Worm (Caenorhabditis elegans): Measurements from ENCODE around the gene srx-77.

srx-77 gene

DNA sequence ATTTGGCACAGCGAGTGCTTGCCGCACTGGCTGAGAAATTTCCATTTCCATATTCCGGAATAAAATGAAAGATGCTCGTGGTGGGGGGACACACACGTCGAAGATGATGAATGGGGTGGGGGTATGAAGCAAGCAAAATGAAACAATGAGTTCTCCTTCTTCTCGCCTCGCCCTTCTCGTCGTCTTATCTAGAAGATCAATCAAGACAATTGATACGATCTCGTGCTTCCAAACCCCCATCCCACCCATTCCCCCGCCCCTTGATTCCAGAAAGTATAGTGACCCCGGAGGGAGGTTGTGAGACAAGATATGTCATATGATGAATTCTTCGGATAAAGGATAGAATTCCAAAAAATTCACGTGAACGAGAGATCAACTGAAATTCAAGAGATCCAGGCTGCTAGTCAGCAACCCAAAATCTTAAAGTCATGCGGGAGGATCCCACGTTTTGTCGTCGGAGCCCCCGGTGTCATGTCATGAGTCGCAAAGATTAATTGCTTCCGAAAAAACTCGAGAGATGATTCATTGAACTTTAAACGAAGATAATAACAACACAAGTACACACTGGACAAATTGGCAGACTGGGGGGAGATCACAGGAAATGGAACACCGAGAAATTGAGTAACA is 26.0 kb upstream of the srx-77 start:
- no peak for TF ChIP-seq elt-2 (tag; optimal IDR thresholded peaks at IDR 0.05)
- no peak for TF ChIP-seq daf-12 (tag; optimal IDR thresholded peaks at IDR 0.05)
- TF ChIP-seq nhr-12 (tag; optimal IDR thresholded peaks at IDR 0.05): no peak
- TF ChIP-seq hmg-11 (tag; optimal IDR thresholded peaks at IDR 0.05): no peak
- no peak for TF ChIP-seq fkh-10 (GFP tag; optimal IDR thresholded peaks at IDR 0.05)
- TF ChIP-seq nhr-77 (tag; optimal IDR thresholded peaks at IDR 0.05): no peak
- peak; percentile 80 for TF ChIP-seq elt-1 (tag; optimal IDR thresholded peaks at IDR 0.05)
- no peak for TF ChIP-seq unc-62 (GFP tag; optimal IDR thresholded peaks at IDR 0.05)
- TF ChIP-seq nhr-11 (tag; optimal IDR thresholded peaks at IDR 0.05): peak; percentile 68
- TF ChIP-seq ztf-4 (tag; optimal IDR thresholded peaks at IDR 0.05): no peak
- no peak for TF ChIP-seq nhr-25 (tag; optimal IDR thresholded peaks at IDR 0.05)
- peak; percentile 41 for TF ChIP-seq lin-39 (tag; optimal IDR thresholded peaks at IDR 0.05)
- TF ChIP-seq nfya-1 (tag; optimal IDR thresholded peaks at IDR 0.05; ENCODE audit: insufficient read depth): no peak
- no peak for TF ChIP-seq nhr-237 (tag; optimal IDR thresholded peaks at IDR 0.05)
- TF ChIP-seq nhr-76 (tag; optimal IDR thresholded peaks at IDR 0.05): no peak

DNA sequence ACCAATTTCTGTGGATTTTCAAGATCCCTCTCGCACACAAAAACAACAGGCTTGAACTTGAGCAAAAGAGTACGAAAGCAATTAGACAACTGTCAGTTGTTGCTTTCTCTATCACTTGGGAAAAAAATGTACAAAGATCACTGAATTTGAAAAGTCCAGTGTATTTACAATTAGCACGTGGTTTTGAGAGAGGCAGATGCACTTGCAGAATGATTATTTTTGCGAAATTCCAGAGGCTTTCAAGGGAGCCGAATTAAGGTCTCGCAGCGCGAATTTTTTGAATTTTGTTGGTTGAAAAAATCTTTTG is 24.7 kb upstream of the srx-77 start:
- TF ChIP-seq ceh-16 (tag; optimal IDR thresholded peaks at IDR 0.05) (no peak), unc-62 (GFP tag; optimal IDR thresholded peaks at IDR 0.05) (no peak), pha-4 (tag; optimal IDR thresholded peaks at IDR 0.05) (no peak), nhr-25 (tag; optimal IDR thresholded peaks at IDR 0.05) (no peak), daf-12 (tag; optimal IDR thresholded peaks at IDR 0.05) (no peak), egl-5 (tag; optimal IDR thresholded peaks at IDR 0.05) (peak; percentile 7), nhr-67 (tag; optimal IDR thresholded peaks at IDR 0.05) (no peak), ama-1 (optimal IDR thresholded peaks at IDR 0.05) (no peak), ceh-9 (tag; optimal IDR thresholded peaks at IDR 0.05) (no peak), eor-1 (tag; optimal IDR thresholded peaks at IDR 0.05) (no peak), lin-39 (tag; optimal IDR thresholded peaks at IDR 0.05) (peak; percentile 7), sea-2 (GFP tag; optimal IDR thresholded peaks at IDR 0.05) (no peak), elt-1 (tag; optimal IDR thresholded peaks at IDR 0.05) (no peak), nhr-11 (tag; optimal IDR thresholded peaks at IDR 0.05) (peak; percentile 32), unc-39 (tag; optimal IDR thresholded peaks at IDR 0.05) (no peak), lin-15B (tag; optimal IDR thresholded peaks at IDR 0.05) (no peak), nfya-1 (tag; optimal IDR thresholded peaks at IDR 0.05; ENCODE audit: insufficient read depth) (peak; percentile 39), snpc-4 (tag; optimal IDR thresholded peaks at IDR 0.05) (no peak)

DNA sequence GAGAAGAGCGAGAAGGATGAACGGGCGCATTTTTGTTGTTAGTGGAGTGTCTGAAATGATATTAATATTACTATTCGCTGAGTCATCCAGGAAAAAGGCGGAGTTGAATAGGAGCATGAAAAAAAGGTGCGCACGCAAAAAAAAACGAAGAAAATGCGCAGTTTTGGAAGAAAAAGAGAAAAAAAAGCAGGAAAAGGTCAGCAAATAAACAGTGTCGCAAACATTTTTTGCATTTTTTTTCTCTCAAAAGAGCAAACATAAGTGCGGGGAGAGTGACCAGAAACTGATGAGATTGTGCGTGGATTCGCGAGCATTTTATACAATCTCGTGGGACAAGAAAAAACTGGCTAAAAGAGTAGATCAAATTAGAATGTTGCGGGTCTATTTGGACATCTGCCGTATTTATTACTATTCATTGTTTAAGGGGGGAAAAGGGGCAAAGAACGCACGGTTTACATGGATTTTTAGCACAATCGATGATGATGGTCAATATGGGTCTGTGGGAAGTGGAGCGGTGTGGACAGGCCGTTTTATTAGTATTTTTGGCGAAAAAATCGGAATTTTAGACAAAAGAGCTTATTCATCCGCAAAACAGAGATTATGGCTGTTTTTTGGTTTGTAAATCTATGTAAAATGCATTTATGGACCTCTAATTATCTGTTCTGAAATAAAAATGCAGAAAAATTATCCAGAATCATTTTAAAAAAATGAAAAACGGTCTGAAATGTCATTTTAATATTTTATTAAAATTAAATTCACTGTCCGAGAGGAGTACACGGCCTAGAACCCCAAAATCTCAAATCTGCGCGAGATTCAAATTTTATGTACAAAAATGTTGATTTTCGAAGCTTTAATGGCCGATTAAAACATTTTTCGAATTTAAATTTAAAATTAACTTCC is 24.1 kb upstream of the srx-77 start, which contains the start of gene cpg-8:
TSS of gene cpg-8 (minus strand) at position 51 of the 900 bp plus-strand sequence.
- TF ChIP-seq lin-39 (tag; optimal IDR thresholded peaks at IDR 0.05) (no peak), egl-27 (tag; optimal IDR thresholded peaks at IDR 0.05) (no peak), daf-12 (tag; optimal IDR thresholded peaks at IDR 0.05) (no peak), fos-1 (tag; optimal IDR thresholded peaks at IDR 0.05) (no peak), nhr-12 (tag; optimal IDR thresholded peaks at IDR 0.05) (no peak), unc-62 (GFP tag; optimal IDR thresholded peaks at IDR 0.05) (no peak), lin-15B (tag; optimal IDR thresholded peaks at IDR 0.05) (no peak), egl-5 (tag; optimal IDR thresholded peaks at IDR 0.05) (no peak), jun-1 (tag; optimal IDR thresholded peaks at IDR 0.05) (no peak), nhr-237 (tag; optimal IDR thresholded peaks at IDR 0.05) (no peak), nhr-43 (tag; optimal IDR thresholded peaks at IDR 0.05; ENCODE audit: poor library complexity, severe bottlenecking) (no peak), nhr-76 (tag; optimal IDR thresholded peaks at IDR 0.05) (no peak), skn-1 (tag; optimal IDR thresholded peaks at IDR 0.05) (no peak), fkh-10 (GFP tag; optimal IDR thresholded peaks at IDR 0.05) (no peak)

DNA sequence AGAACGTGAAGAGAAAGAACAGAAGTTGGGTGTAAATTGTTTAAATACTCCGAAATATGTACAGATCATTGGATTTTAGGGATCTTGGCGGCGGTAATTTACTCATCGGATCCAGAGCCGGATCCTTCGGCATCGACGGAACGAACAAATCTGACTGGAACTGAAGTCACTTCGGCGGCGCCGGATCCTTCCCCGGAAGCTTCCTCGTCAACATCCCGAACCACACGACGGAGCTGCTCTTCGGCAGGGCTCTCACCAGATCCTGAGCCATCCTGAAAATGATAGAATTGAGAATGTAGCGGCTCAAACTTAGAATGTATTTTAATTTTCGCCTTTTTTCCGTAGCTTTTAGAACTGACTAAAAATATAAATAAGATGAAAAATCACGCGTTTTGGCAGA is 23.1 kb upstream of the srx-77 start:
- TF ChIP-seq nhr-28 (tag; optimal IDR thresholded peaks at IDR 0.05): no peak
- TF ChIP-seq nhr-67 (tag; optimal IDR thresholded peaks at IDR 0.05): no peak
- TF ChIP-seq aly-2 (tag; optimal IDR thresholded peaks at IDR 0.05): no peak
- TF ChIP-seq ceh-9 (tag; optimal IDR thresholded peaks at IDR 0.05): no peak
- no peak for TF ChIP-seq fos-1 (tag; optimal IDR thresholded peaks at IDR 0.05)

All from whole organism, L3 larva.